Worm (Caenorhabditis elegans) whole organism, L4 larva: ENCODE data around the gene sdz-8.

Source experiments
- ceh-32 ChIP-seq: sonication (generic microtip); optimal IDR thresholded peaks from 2 replicates; lab custom pipeline; 2016; ENCODE audit warnings: mild to moderate bottlenecking, missing genetic modification characterization, missing compliant biosample characterization; ENCODE audit not compliant: poor library complexity
- dve-1 ChIP-seq: sonication (generic microtip); optimal IDR thresholded peaks from 2 replicates; lab custom pipeline; 2017; ENCODE audit warnings: antibody characterized with exemption, mild to moderate bottlenecking, missing genetic modification characterization, missing compliant biosample characterization; ENCODE audit not compliant: insufficient read depth
- hlh-11 ChIP-seq: fragments of 200-800 bp; sonication (Bioruptor generic); optimal IDR thresholded peaks from 2 replicates; lab custom pipeline; 2018; ENCODE audit warnings: mild to moderate bottlenecking, missing genetic modification characterization, missing compliant biosample characterization
- nhr-237 ChIP-seq: sonication (generic microtip); optimal IDR thresholded peaks from 2 replicates; lab custom pipeline; 2017; ENCODE audit warnings: missing biosample characterization, missing genetic modification characterization
- nhr-77 ChIP-seq: fragments of 150-350 bp; optimal IDR thresholded peaks from 2 replicates; lab custom pipeline; 2014; ENCODE audit warnings: missing biosample characterization, missing genetic modification characterization

- no peak for TF ChIP-seq nhr-77
- TF ChIP-seq nhr-237 (tag; lab: Kevin White, UChicago) = no peak
- TF ChIP-seq dve-1 (tag; lab: Kevin White, UChicago) = no peak
- TF ChIP-seq hlh-11 (tag; lab: Kevin White, UChicago) = no peak
- no peak for TF ChIP-seq ceh-32 (tag; lab: Kevin White, UChicago)
Measured at ce11 chrV:11533365-11533949, 17.5 kb upstream of the sdz-8 start.
